Worm (Caenorhabditis elegans): ENCODE data around the gene R09D1.12.

DNA sequence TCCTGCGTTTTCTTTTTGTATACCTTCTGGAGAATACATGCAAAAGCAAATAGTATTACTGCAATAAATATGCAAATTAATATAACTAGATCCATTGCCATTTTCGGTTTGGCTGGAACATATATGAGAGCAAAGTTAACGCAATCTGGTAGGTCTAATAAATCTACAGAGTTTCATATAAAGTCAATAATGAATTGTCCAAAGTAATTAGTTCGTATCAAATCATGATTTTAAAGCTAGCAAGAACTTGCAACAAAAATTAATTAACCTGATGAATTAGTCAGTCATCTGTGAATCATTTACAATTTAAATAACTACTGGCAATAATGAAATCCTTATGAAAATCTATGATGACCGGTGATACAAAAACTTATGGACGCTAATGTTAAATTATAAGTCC, 6.7 kb downstream of the R09D1.12 start, which contains the start of gene R09D1.13:
- TF ChIP-seq ref-1 (GFP tag; conservative IDR thresholded peaks at IDR 0.05) (no peak), flt-1 (GFP tag; IDR thresholded peaks at IDR 0.05) (no peak), klf-2 (GFP tag; conservative IDR thresholded peaks at IDR 0.05) (no peak), ztf-23 (GFP tag; IDR thresholded peaks at IDR 0.05) (no peak)

Data from whole organism, midembryonic.